Worm (Caenorhabditis elegans): ENCODE measurements around the gene C17F4.11.

C17F4.11 gene

DNA sequence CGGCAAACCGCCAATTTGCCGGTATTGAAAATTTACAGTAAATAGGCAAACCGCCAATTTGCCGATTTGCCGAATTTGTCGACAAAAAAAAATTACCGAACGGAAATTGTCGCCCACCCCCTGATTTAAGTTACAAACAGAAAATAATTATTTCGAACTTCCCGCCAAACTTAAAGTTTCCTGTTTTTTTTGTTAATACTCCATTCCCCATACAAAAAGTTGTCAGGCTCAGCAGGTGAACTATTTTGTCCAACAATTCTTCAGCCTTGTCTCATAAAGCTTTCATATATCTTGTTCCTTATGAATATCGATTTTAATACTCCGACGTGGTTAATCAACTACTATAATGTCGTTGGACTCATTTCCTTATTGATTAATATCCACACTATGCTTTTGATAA is 33.9 kb upstream of the C17F4.11 start, which contains the start of gene sri-50:
Gene sri-50 (plus strand): TSS at position 301 of the 400 bp plus-strand sequence.
- TF ChIP-seq nhr-111 (GFP tag; optimal IDR thresholded peaks at IDR 0.05) (no peak), aha-1 (tag) (peak; percentile 5)

DNA sequence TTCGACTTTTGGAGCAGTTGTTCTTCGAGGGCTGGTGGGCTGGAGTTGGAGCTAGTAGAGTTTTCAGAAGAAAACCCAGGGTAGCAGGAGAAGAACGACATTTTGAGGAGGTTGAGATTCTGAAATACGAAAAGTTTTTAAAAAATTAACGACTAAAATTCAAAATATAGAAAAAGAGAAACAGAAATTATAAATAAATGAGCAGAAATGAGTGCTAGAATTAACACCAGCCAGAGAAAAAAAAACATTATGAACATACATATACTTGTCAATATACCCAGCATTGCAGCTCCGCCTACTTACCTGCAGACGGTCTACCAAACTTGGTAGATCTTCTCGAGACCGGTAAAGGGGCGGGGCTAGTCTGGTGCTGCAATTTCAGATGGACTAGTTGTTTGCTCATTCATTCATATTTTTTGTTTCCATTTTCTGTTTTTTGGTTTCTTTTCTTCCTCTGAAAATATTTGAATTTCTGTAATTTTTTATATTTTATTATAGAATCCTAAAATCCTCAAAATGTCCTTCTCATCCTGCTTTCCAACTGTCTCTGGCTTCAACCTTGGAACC is 30.8 kb upstream of the C17F4.11 start, which contains the start of the genes ZC239.20 and ZC239.21:
Gene ZC239.20 (minus strand): TSS at position 101 of the 567 bp plus-strand sequence.
Gene ZC239.21 (plus strand): TSS at position 517 of the 567 bp plus-strand sequence.
- TF ChIP-seq nhr-237 (tag; optimal IDR thresholded peaks at IDR 0.05) (no peak), zip-2 (tag; optimal IDR thresholded peaks at IDR 0.05) (no peak), mep-1 (tag; optimal IDR thresholded peaks at IDR 0.05) (no peak), ceh-28 (tag; optimal IDR thresholded peaks at IDR 0.05) (no peak), tra-1 (GFP tag; IDR thresholded peaks at IDR 0.05) (no peak), aly-2 (tag; optimal IDR thresholded peaks at IDR 0.05) (no peak), F26F4.8 (GFP tag; conservative IDR thresholded peaks at IDR 0.05) (no peak), ceh-20 (GFP tag; IDR thresholded peaks at IDR 0.05) (no peak), lin-15B (tag; optimal IDR thresholded peaks at IDR 0.05) (no peak), hlh-30 (tag; optimal IDR thresholded peaks at IDR 0.05; ENCODE audit: insufficient read depth) (no peak), mdl-1 (tag; optimal IDR thresholded peaks at IDR 0.05) (no peak), nhr-77 (tag; optimal IDR thresholded peaks at IDR 0.05) (no peak), nhr-25 (tag; optimal IDR thresholded peaks at IDR 0.05; ENCODE audit: borderline replicate concordance, insufficient read depth) (no peak), nhr-28 (tag; optimal IDR thresholded peaks at IDR 0.05) (no peak), jun-1 (tag; optimal IDR thresholded peaks at IDR 0.05) (no peak), lsy-2 (tag; optimal IDR thresholded peaks at IDR 0.05) (no peak)

DNA sequence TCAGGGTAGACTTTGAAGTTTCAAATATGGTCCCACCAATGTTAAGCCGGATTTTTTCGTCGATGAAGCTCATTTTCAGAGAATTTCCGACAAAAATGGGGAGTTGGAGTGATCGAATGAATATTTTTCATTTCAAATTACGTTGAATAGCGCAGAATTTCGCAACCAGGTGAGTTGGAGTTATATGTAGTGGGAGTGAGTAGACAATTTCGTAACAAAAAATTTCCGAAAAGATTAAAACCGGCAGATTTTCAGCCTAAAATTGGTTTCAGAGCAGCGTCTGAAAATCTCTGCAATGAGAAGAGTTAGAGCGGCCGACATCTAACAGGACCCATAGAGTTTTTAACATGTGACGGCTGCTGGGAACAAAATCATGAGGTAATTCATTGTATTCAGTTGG is 28.6 kb upstream of the C17F4.11 start, which contains the start of gene sdz-35:
Gene sdz-35 (minus strand): TSS at position 101 of the 400 bp plus-strand sequence.
- TF ChIP-seq hif-1 (tag; optimal IDR thresholded peaks at IDR 0.05) (no peak), sdz-12 (GFP tag; optimal IDR thresholded peaks at IDR 0.05) (no peak), unc-130 (GFP tag; optimal IDR thresholded peaks at IDR 0.05) (no peak), ctbp-1 (GFP tag; IDR thresholded peaks at IDR 0.05) (no peak)

DNA sequence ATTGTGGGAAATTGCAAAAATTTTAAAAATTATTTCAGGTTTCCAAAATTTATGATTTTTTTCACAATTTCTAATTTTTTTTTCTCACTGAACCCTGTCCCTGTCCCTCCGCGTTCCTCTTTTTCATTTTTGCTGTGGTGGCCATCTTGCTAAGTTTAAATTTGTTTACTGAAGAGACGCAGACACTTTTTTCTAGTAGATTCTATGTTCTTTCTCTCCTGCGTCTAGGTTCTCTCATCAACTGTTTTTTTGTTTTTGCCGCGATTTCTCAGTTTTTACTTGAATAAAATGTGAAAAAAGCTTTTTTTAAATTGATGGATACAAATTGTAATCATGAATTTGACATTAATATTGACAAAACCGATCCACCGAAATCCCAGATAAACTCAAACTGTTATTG is 28.0 kb upstream of the C17F4.11 start, which contains the start of gene ZC239.6:
Gene ZC239.6 (plus strand): TSS at position 381 of the 400 bp plus-strand sequence.
- TF ChIP-seq pha-4 (GFP tag; IDR thresholded peaks at IDR 0.05) (no peak), pha-4 (tag; optimal IDR thresholded peaks at IDR 0.05) (peak; percentile 22), hlh-30 (tag; optimal IDR thresholded peaks at IDR 0.05; ENCODE audit: insufficient read depth) (peak; percentile 9), daf-16 (GFP tag; optimal IDR thresholded peaks at IDR 0.05) (peak in 1 of 2 experiments; percentile 68), daf-16 (tag; optimal IDR thresholded peaks at IDR 0.05) (no peak), lin-13 (GFP tag; optimal IDR thresholded peaks at IDR 0.05) (no peak), hlh-11 (tag; optimal IDR thresholded peaks at IDR 0.05) (peak; percentile 35), hmg-1.1 (GFP tag; IDR thresholded peaks at IDR 0.05) (0 out of 2 replicates have a peak, but pooled peaks have one; percentile 22), rbr-2 (tag; optimal IDR thresholded peaks at IDR 0.05) (peak; percentile 32), set-16 (GFP tag; IDR thresholded peaks at IDR 0.05) (no peak)

DNA sequence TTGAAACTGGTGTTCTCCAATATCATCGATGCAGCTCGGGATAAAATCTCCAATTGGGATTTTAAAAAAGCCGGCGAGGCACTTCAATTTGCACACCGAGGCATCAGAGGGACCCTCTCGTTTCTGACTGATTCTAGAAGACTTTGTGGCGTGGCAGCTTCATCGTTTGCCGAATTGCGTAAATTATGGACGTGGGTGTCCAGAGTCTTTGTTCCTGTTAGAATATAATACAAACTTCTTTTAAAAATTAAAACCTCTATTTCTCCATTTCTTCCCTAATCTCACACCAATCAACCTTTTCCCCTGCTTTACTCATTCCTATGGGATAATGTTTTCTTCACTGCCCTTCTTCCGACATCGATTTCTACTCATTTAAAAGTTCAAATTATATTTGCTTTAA is 26.9 kb upstream of the C17F4.11 start, which contains the start of gene ZC239.5:
Gene ZC239.5 (plus strand): TSS at position 301 of the 400 bp plus-strand sequence.
- TF ChIP-seq nhr-42 (GFP tag; IDR thresholded peaks at IDR 0.05) (no peak), D1046.2 (GFP tag; IDR thresholded peaks at IDR 0.05) (0 out of 2 replicates have a peak, but pooled peaks have one; percentile 12), mdt-29 (GFP tag; IDR thresholded peaks at IDR 0.05) (no peak), ces-1 (GFP tag; optimal IDR thresholded peaks at IDR 0.05) (no peak), jun-1 (tag; optimal IDR thresholded peaks at IDR 0.05) (no peak), cey-2 (tag; optimal IDR thresholded peaks at IDR 0.05; ENCODE audit: borderline replicate concordance, insufficient read depth) (no peak), ztf-7 (tag; optimal IDR thresholded peaks at IDR 0.05) (no peak), unc-62 (GFP tag; optimal IDR thresholded peaks at IDR 0.05 in 1 of 2) (peak in 1 of 2 experiments; percentile 56), unc-62 (tag; optimal IDR thresholded peaks at IDR 0.05) (no peak), nhr-25 (tag; optimal IDR thresholded peaks at IDR 0.05; ENCODE audit: borderline replicate concordance, insufficient read depth) (no peak), dve-1 (tag; optimal IDR thresholded peaks at IDR 0.05; ENCODE audit: insufficient read depth) (no peak), mes-2 (tag; optimal IDR thresholded peaks at IDR 0.05; ENCODE audit: poor library complexity, severe bottlenecking) (no peak)

Measured in whole organism, L4 larva.